Fruit fly (Drosophila melanogaster) whole organism, prepupa: Measurements from ENCODE around the gene Best2.

Experiments
- Blimp-1 ChIP-seq: fragments of 200-800 bp; sonication (Bioruptor generic); optimal IDR thresholded peaks from 3 replicates; lab custom pipeline; 2017; ENCODE audit warnings: missing biosample characterization, missing genetic modification characterization, mild to moderate bottlenecking, moderate library complexity, missing genetic modification reagents
- CG10631 ChIP-seq: fragments of 200-800 bp; sonication (Bioruptor generic); optimal IDR thresholded peaks from 2 replicates; lab custom pipeline; 2016; ENCODE audit warnings: missing biosample characterization, missing genetic modification characterization
- CG10669 ChIP-seq: fragments of 200-800 bp; sonication (Bioruptor generic); optimal IDR thresholded peaks from 3 replicates; lab custom pipeline; 2018; ENCODE audit warnings: missing biosample characterization, mild to moderate bottlenecking, missing genetic modification characterization, moderate library complexity
- CG15336 ChIP-seq: fragments of 200-800 bp; sonication (Bioruptor generic); IDR thresholded peaks from 2 replicates; pipeline ENCODE4 v1.3.6; 2022; ENCODE audit warnings: missing biosample characterization, missing genetic modification characterization
- CG3032 ChIP-seq: fragments of 200-800 bp; optimal IDR thresholded peaks from 2 replicates; lab custom pipeline; 2019; ENCODE audit warnings: missing biosample characterization, mild to moderate bottlenecking, missing genetic modification characterization, moderate library complexity
- CG32006 ChIP-seq: fragments of 200-800 bp; sonication (Bioruptor generic); optimal IDR thresholded peaks from 3 replicates; lab custom pipeline; 2017; ENCODE audit warnings: missing biosample characterization, mild to moderate bottlenecking, missing genetic modification characterization
- CG34406 ChIP-seq: fragments of 200-800 bp; sonication (Bioruptor generic); optimal IDR thresholded peaks from 3 replicates; lab custom pipeline; 2016; ENCODE audit warnings: missing biosample characterization, missing genetic modification characterization
- CG4318 ChIP-seq: fragments of 200-800 bp; sonication (Bioruptor generic); optimal IDR thresholded peaks from 3 replicates; lab custom pipeline; 2017; ENCODE audit warnings: missing biosample characterization, mild to moderate bottlenecking, missing genetic modification characterization
- CG6163 ChIP-seq: fragments of 200-800 bp; sonication (Bioruptor generic); IDR thresholded peaks from 3 replicates; pipeline ENCODE4 v1.3.6; 2022; ENCODE audit warnings: missing biosample characterization, missing genetic modification characterization
- CG6808 ChIP-seq: fragments of 200-800 bp; sonication (Bioruptor generic); optimal IDR thresholded peaks from 3 replicates; lab custom pipeline; 2017; ENCODE audit warnings: missing biosample characterization, missing genetic modification characterization, mild to moderate bottlenecking, moderate library complexity, missing genetic modification reagents
- CG6854 ChIP-seq: fragments of 200-800 bp; sonication (Bioruptor generic); optimal IDR thresholded peaks from 2 replicates; lab custom pipeline; 2017; ENCODE audit warnings: missing biosample characterization, mild to moderate bottlenecking, missing genetic modification characterization
- CG8119 ChIP-seq: fragments of 200-800 bp; sonication (Bioruptor generic); IDR thresholded peaks from 3 replicates; pipeline ENCODE4 v1.3.6; 2022; ENCODE audit warnings: missing biosample characterization, missing genetic modification characterization
- CG8319 ChIP-seq: fragments of 200-800 bp; sonication (Bioruptor generic); optimal IDR thresholded peaks from 3 replicates; lab custom pipeline; 2016; ENCODE audit warnings: missing biosample characterization, missing genetic modification characterization
- CG9139 ChIP-seq: fragments of 200-800 bp; sonication (Bioruptor generic); optimal IDR thresholded peaks from 3 replicates; lab custom pipeline; 2017; ENCODE audit warnings: missing biosample characterization, mild to moderate bottlenecking, missing genetic modification characterization
- Eip75B ChIP-seq: fragments of 200-800 bp; sonication (Bioruptor generic); optimal IDR thresholded peaks from 3 replicates; lab custom pipeline; 2016; ENCODE audit warnings: missing biosample characterization, missing genetic modification characterization
- Eip78C ChIP-seq: fragments of 200-800 bp; sonication (Bioruptor generic); peaks from one replicate; lab custom pipeline; 2016; ENCODE audit warnings: missing biosample characterization, missing genetic modification characterization
- Ets96B ChIP-seq: fragments of 200-800 bp; optimal IDR thresholded peaks from 2 replicates; lab custom pipeline; 2019; ENCODE audit warnings: missing biosample characterization, mild to moderate bottlenecking, missing genetic modification characterization, moderate library complexity
- Gug ChIP-seq: fragments of 200-800 bp; sonication (Bioruptor generic); IDR thresholded peaks from 2 replicates; pipeline ENCODE4 v1.3.6; 2022; ENCODE audit warnings: missing biosample characterization, missing genetic modification characterization
- Hr39 ChIP-seq: fragments of 200-800 bp; sonication (Bioruptor generic); optimal IDR thresholded peaks from 2 replicates; lab custom pipeline; 2016; ENCODE audit warnings: missing biosample characterization, missing genetic modification characterization
- Hr4 ChIP-seq: fragments of 200-800 bp; sonication (Bioruptor generic); optimal IDR thresholded peaks from 3 replicates; lab custom pipeline; 2016; ENCODE audit warnings: missing biosample characterization, missing genetic modification characterization
- Lpt ChIP-seq: fragments of 200-800 bp; sonication (Bioruptor generic); optimal IDR thresholded peaks from 3 replicates; lab custom pipeline; 2016; ENCODE audit warnings: missing biosample characterization, missing genetic modification characterization
- OdsH ChIP-seq: fragments of 200-800 bp; sonication (Bioruptor generic); optimal IDR thresholded peaks from 3 replicates; lab custom pipeline; 2016; ENCODE audit warnings: missing biosample characterization, missing genetic modification characterization
- Smox ChIP-seq: fragments of 200-800 bp; sonication (Bioruptor generic); optimal IDR thresholded peaks from 3 replicates; lab custom pipeline; 2016; ENCODE audit warnings: missing biosample characterization, missing genetic modification characterization
- Sox102F ChIP-seq: fragments of 200-800 bp; sonication (Bioruptor generic); optimal IDR thresholded peaks from 2 replicates; lab custom pipeline; 2016; ENCODE audit warnings: missing biosample characterization, mild to moderate bottlenecking, missing genetic modification characterization
- Sox14 ChIP-seq: fragments of 200-800 bp; sonication (Bioruptor generic); optimal IDR thresholded peaks from 3 replicates; lab custom pipeline; 2016; ENCODE audit warnings: missing biosample characterization, missing genetic modification characterization
- Sox15 ChIP-seq: fragments of 200-800 bp; sonication (Bioruptor generic); optimal IDR thresholded peaks from 3 replicates; lab custom pipeline; 2016; ENCODE audit warnings: missing biosample characterization, missing genetic modification characterization
- achi ChIP-seq: fragments of 200-800 bp; sonication (Bioruptor generic); optimal IDR thresholded peaks from 3 replicates; lab custom pipeline; 2016; ENCODE audit warnings: missing biosample characterization, missing genetic modification characterization
- cyc ChIP-seq: fragments of 200-800 bp; sonication (Bioruptor generic); optimal IDR thresholded peaks from 3 replicates; lab custom pipeline; 2016; ENCODE audit warnings: missing biosample characterization, missing genetic modification characterization
- dac ChIP-seq: fragments of 200-800 bp; sonication (Bioruptor generic); optimal IDR thresholded peaks from 2 replicates; lab custom pipeline; 2017; ENCODE audit warnings: missing biosample characterization, mild to moderate bottlenecking, missing genetic modification characterization
- dsx ChIP-seq: fragments of 200-800 bp; optimal IDR thresholded peaks from 3 replicates; lab custom pipeline; 2019; ENCODE audit warnings: missing biosample characterization, mild to moderate bottlenecking, missing genetic modification characterization, moderate library complexity; ENCODE audit not compliant: poor library complexity, severe bottlenecking
- eg ChIP-seq: fragments of 200-800 bp; sonication (Bioruptor generic); IDR thresholded peaks from 3 replicates; pipeline ENCODE4 v1.3.6; 2022; ENCODE audit warnings: missing biosample characterization, missing genetic modification characterization
- esn ChIP-seq: fragments of 200-800 bp; sonication (Bioruptor generic); optimal IDR thresholded peaks from 2 replicates; lab custom pipeline; 2016; ENCODE audit warnings: missing biosample characterization, mild to moderate bottlenecking, missing genetic modification characterization, moderate library complexity
- fd85E ChIP-seq: fragments of 200-800 bp; sonication (Bioruptor generic); optimal IDR thresholded peaks from 3 replicates; lab custom pipeline; 2016; ENCODE audit warnings: missing biosample characterization, missing genetic modification characterization
- fkh ChIP-seq: fragments of 200-800 bp; sonication (Bioruptor generic); optimal IDR thresholded peaks from 3 replicates; lab custom pipeline; 2017; ENCODE audit warnings: missing biosample characterization, mild to moderate bottlenecking, missing genetic modification characterization, moderate library complexity
- net ChIP-seq: fragments of 200-800 bp; sonication (Bioruptor generic); optimal IDR thresholded peaks from 3 replicates; lab custom pipeline; 2016; ENCODE audit warnings: missing biosample characterization, missing genetic modification characterization
- pdm3 ChIP-seq: fragments of 200-800 bp; sonication (Bioruptor generic); optimal IDR thresholded peaks from 3 replicates; lab custom pipeline; 2016; ENCODE audit warnings: missing biosample characterization, missing genetic modification characterization
- salr ChIP-seq, 2 experiments: fragments of 200-800 bp; sonication (Bioruptor generic); optimal IDR thresholded peaks; 3 replicates each; lab custom pipeline; 2016 to 2018; ENCODE audit warnings: missing biosample characterization in 2 of 2, missing genetic modification characterization in 2 of 2, mild to moderate bottlenecking in 1 of 2
- spab ChIP-seq: fragments of 200-800 bp; sonication (Bioruptor generic); optimal IDR thresholded peaks from 2 replicates; lab custom pipeline; 2017; ENCODE audit warnings: missing biosample characterization, mild to moderate bottlenecking, missing genetic modification characterization, missing genetic modification reagents
- svp ChIP-seq: fragments of 200-800 bp; sonication (Bioruptor generic); peaks from one replicate; lab custom pipeline; 2016; ENCODE audit warnings: missing biosample characterization, missing genetic modification characterization
- topi ChIP-seq: fragments of 200-800 bp; sonication (Bioruptor generic); optimal IDR thresholded peaks from 3 replicates; lab custom pipeline; 2016; ENCODE audit warnings: missing biosample characterization, missing genetic modification characterization
- vri ChIP-seq: fragments of 200-800 bp; sonication (Bioruptor generic); optimal IDR thresholded peaks from 3 replicates; lab custom pipeline; 2016; ENCODE audit warnings: missing biosample characterization, mild to moderate bottlenecking, missing genetic modification characterization

Gene Best2

dm6 chr3L:6258660-6259059, 2.2 kb upstream of the Best2 start, which contains the start of gene CG10163:
TSS of gene CG10163 (minus strand) at chr3L:6258760.
- TF ChIP-seq CG3032 (tag; lab: Kevin White, UChicago): no peak
- no peak for TF ChIP-seq cyc (GFP tag; lab: Kevin White, UChicago)
- TF ChIP-seq Eip78C (GFP tag; lab: Kevin White, UChicago): no peak

dm6 chr3L:6254427-6255105, 1.9 kb downstream of the Best2 start:
- TF ChIP-seq fkh (GFP tag; lab: Kevin White, UChicago) (peak; percentile 63), CG15336 (GFP tag; lab: Robert Waterston, UW) (no peak), fd85E (GFP tag; lab: Kevin White, UChicago) (no peak), topi (GFP tag; lab: Kevin White, UChicago) (peak; percentile 26)

- TF ChIP-seq Eip78C (GFP tag; lab: Kevin White, UChicago) (peak; percentile 83), svp (GFP tag; lab: Kevin White, UChicago) (peak; percentile 3), CG34406 (GFP tag; lab: Kevin White, UChicago) (no peak)
Observed at dm6 chr3L:6253730-6254129, 2.7 kb downstream of the Best2 start.

dm6 chr3L:6249178-6250078, 7.0 kb downstream of the Best2 start:
- peak; percentile 31 for TF ChIP-seq dsx (GFP tag; lab: Kevin White, UChicago)
- TF ChIP-seq Smox: peak; percentile 59
- TF ChIP-seq pdm3 (GFP tag; lab: Kevin White, UChicago): peak; percentile 17
- TF ChIP-seq fd85E (GFP tag; lab: Kevin White, UChicago): no peak
- peak; percentile 16 for TF ChIP-seq OdsH (GFP tag; lab: Kevin White, UChicago)
- no peak for TF ChIP-seq CG3032 (tag; lab: Kevin White, UChicago)
- peak; percentile 7 for TF ChIP-seq vri (GFP tag; lab: Kevin White, UChicago)
- peak; percentile 31 for TF ChIP-seq CG4318 (GFP tag; lab: Kevin White, UChicago)
- peak; percentile 85 for TF ChIP-seq CG6854 (GFP tag; lab: Kevin White, UChicago)
- peak; percentile 56 for TF ChIP-seq CG32006 (GFP tag; lab: Kevin White, UChicago)
- TF ChIP-seq achi (GFP tag; lab: Kevin White, UChicago): no peak
- TF ChIP-seq svp (GFP tag; lab: Kevin White, UChicago): peak; percentile 85
- peak; percentile 20 for TF ChIP-seq Lpt (GFP tag; lab: Kevin White, UChicago)
- TF ChIP-seq spab (GFP tag; lab: Kevin White, UChicago): no peak
- TF ChIP-seq esn (GFP tag; lab: Kevin White, UChicago): peak; percentile 64
- 0 out of 2 replicates have a peak, but pooled peaks have one; percentile 12 for TF ChIP-seq Gug (GFP tag; lab: Robert Waterston, UW)
- peak; percentile 33 for TF ChIP-seq cyc (GFP tag; lab: Kevin White, UChicago)
- TF ChIP-seq Hr39 (GFP tag; lab: Kevin White, UChicago): peak; percentile 41
- TF ChIP-seq CG8119 (GFP tag; lab: Robert Waterston, UW): peak; percentile 69; the same call in 2 of the 3 replicates
- TF ChIP-seq Blimp-1 (GFP tag; lab: Kevin White, UChicago): peak; percentile 35
- TF ChIP-seq CG10669 (GFP tag; lab: Kevin White, UChicago): no peak
- TF ChIP-seq CG9139 (GFP tag; lab: Kevin White, UChicago): no peak
- TF ChIP-seq Sox15 (GFP tag; lab: Kevin White, UChicago): no peak
- no peak for TF ChIP-seq CG6808 (GFP tag; lab: Kevin White, UChicago)
- TF ChIP-seq CG6163 (GFP tag; lab: Robert Waterston, UW): peak; percentile 59; the same call in 2 of the 3 replicates
- TF ChIP-seq CG15336 (GFP tag; lab: Robert Waterston, UW): peak; percentile 60; the same call in 1 of the 2 replicates
- no peak for TF ChIP-seq Ets96B (tag; lab: Kevin White, UChicago)
- TF ChIP-seq dac: no peak
- TF ChIP-seq Hr4 (GFP tag; lab: Kevin White, UChicago): peak; percentile 49
- TF ChIP-seq salr (GFP tag; optimal IDR thresholded peaks at IDR 0.05; lab: Kevin White, UChicago): peak in 1 of 2 experiments; percentile 46
- TF ChIP-seq Sox102F (GFP tag; lab: Kevin White, UChicago): peak; percentile 19
- TF ChIP-seq CG10631 (GFP tag; lab: Kevin White, UChicago): no peak
- TF ChIP-seq net: peak; percentile 7
- peak; percentile 67; the same call in 1 of the 3 replicates for TF ChIP-seq eg
- no peak for TF ChIP-seq CG8319 (GFP tag; lab: Kevin White, UChicago)
- peak; percentile 38 for TF ChIP-seq Sox14 (GFP tag; lab: Kevin White, UChicago)
- no peak for TF ChIP-seq fkh (GFP tag; lab: Kevin White, UChicago)
- peak; percentile 0 for TF ChIP-seq Eip75B (GFP tag; lab: Kevin White, UChicago)
